Worm (Caenorhabditis elegans) whole organism, L4 larva: ENCODE measurements around the gene chd-3.

Experiments
- T26A8.4 ChIP-seq: fragments of 200-800 bp; sonication (Bioruptor generic); IDR thresholded peaks from 2 replicates; pipeline ENCODE4 v1.3.6; 2022; ENCODE audit warnings: missing genetic modification characterization, missing compliant biosample characterization
- dpl-1 ChIP-seq: fragments of 150-350 bp; optimal IDR thresholded peaks from 2 replicates; lab custom pipeline; 2014; ENCODE audit warnings: missing biosample characterization, missing genetic modification reagents, missing genetic modification characterization
- egl-27 ChIP-seq: sonication (generic microtip); optimal IDR thresholded peaks from 3 replicates; lab custom pipeline; 2017; ENCODE audit warnings: missing biosample characterization, missing genetic modification reagents, missing genetic modification characterization
- fos-1 ChIP-seq: fragments of 150-350 bp; optimal IDR thresholded peaks from 2 replicates; lab custom pipeline; 2014; ENCODE audit warnings: missing biosample characterization, missing genetic modification characterization
- gei-8 ChIP-seq: fragments of 200-800 bp; sonication (Bioruptor generic); optimal IDR thresholded peaks from 2 replicates; lab custom pipeline; 2018; ENCODE audit warnings: mild to moderate bottlenecking, missing genetic modification characterization, missing compliant biosample characterization
- nhr-11 ChIP-seq: fragments of 150-350 bp; optimal IDR thresholded peaks from 2 replicates; lab custom pipeline; 2014; ENCODE audit warnings: missing biosample characterization, missing genetic modification characterization
- nhr-28 ChIP-seq: fragments of 150-350 bp; optimal IDR thresholded peaks from 2 replicates; lab custom pipeline; 2014; ENCODE audit warnings: missing biosample characterization, missing genetic modification characterization
- nhr-76 ChIP-seq: fragments of 150-350 bp; optimal IDR thresholded peaks from 2 replicates; lab custom pipeline; 2014; ENCODE audit warnings: missing biosample characterization, missing genetic modification characterization
- nhr-77 ChIP-seq: fragments of 150-350 bp; optimal IDR thresholded peaks from 2 replicates; lab custom pipeline; 2014; ENCODE audit warnings: missing biosample characterization, missing genetic modification characterization
- pha-4 ChIP-seq, 2 experiments: fragments of 150-350 bp in 1 of 2; fragments of 200-800 bp in 1 of 2; sonication (Bioruptor generic) in 1 of 2; IDR thresholded peaks in 1 of 2; optimal IDR thresholded peaks in 1 of 2; 2 replicates each; pipeline versions ENCODE4 v1.3.6 to Lab custom; 2014 to 2022; ENCODE audit warnings: missing genetic modification characterization in 2 of 2, missing genetic modification reagents in 2 of 2, missing biosample characterization in 1 of 2, missing compliant biosample characterization in 1 of 2
- php-3 ChIP-seq: fragments of 200-800 bp; sonication (Bioruptor generic); IDR thresholded peaks from 2 replicates; pipeline ENCODE4 v1.3.6; 2022; ENCODE audit warnings: missing genetic modification reagents, missing genetic modification characterization, missing compliant biosample characterization
- set-16 ChIP-seq: fragments of 200-800 bp; sonication (Bioruptor generic); IDR thresholded peaks from 2 replicates; pipeline ENCODE4 v1.3.6; 2022; ENCODE audit warnings: missing genetic modification reagents, missing genetic modification characterization, missing compliant biosample characterization
- unc-39 ChIP-seq: sonication (generic microtip); optimal IDR thresholded peaks from 2 replicates; lab custom pipeline; 2017; ENCODE audit warnings: missing biosample characterization, missing genetic modification characterization
- zag-1 ChIP-seq: fragments of 150-350 bp; optimal IDR thresholded peaks from 2 replicates; lab custom pipeline; 2014; ENCODE audit warnings: missing biosample characterization, missing genetic modification characterization

DNA sequence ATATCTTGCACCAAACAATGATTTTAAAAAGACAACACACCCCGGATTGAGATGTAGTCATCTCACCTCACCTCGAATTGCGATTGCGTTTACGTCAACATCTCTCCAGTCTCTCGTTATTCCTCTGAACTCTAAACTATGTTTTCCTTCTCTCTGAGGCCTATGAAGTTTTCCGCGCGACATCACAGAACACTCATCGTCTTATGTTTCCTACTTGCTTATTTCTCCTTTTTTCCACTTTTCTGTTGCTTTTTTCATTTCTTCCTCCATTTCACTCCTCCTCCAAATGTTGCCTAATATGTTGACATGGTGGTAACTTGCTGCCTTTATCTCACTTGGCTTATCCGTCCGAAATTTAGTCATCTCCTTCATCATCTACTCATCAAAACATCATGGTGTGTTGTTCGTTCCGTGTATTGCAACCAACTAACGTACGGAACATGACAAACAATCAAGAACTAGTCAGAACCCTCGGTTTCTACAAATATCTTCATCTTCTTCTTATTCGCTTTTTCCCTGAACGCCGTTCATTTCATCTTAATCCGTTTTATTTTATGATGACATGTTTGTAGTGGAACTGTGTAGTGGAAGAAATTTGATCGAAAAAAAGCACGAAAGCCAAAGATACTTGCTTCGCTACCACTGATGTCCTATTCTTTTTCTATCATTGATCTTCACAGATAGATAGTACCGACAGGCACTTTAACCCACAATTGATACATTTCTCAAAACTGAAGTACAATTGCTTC is 46.9 kb upstream of the chd-3 start:
- TF ChIP-seq T26A8.4 (no peak), dpl-1 (GFP tag; lab: Kevin White, UChicago) (no peak), unc-39 (tag; lab: Kevin White, UChicago) (no peak), gei-8 (no peak), zag-1 (tag; lab: Kevin White, UChicago) (no peak), nhr-11 (no peak), egl-27 (no peak), set-16 (no peak), nhr-76 (tag; lab: Kevin White, UChicago) (no peak), php-3 (GFP tag; lab: Robert Waterston, UW) (no peak), nhr-28 (tag; lab: Kevin White, UChicago) (peak; percentile 93), pha-4 (GFP tag; IDR thresholded peaks at IDR 0.05; lab: Robert Waterston, UW) (no peak), pha-4 (tag; optimal IDR thresholded peaks at IDR 0.05; lab: Kevin White, UChicago) (no peak), nhr-77 (tag; lab: Kevin White, UChicago) (no peak), fos-1 (tag; lab: Kevin White, UChicago) (no peak)
